Fruit fly (Drosophila melanogaster) whole organism, adult: Measurements from ENCODE around the gene xmas.

Experiments used
- CG11617 ChIP-seq: fragments of 200-800 bp; sonication (Bioruptor generic); optimal IDR thresholded peaks from 2 replicates; lab custom pipeline; 2017; ENCODE audit warnings: mild to moderate bottlenecking, missing biosample characterization, missing genetic modification reagents, missing genetic modification characterization
- CG12768 ChIP-seq: fragments of 200-800 bp; sonication (Bioruptor generic); optimal IDR thresholded peaks from 2 replicates; lab custom pipeline; 2017; ENCODE audit warnings: missing biosample characterization, missing genetic modification characterization, mild to moderate bottlenecking, moderate library complexity, missing genetic modification reagents
- CG14711 ChIP-seq: fragments of 200-800 bp; sonication (Bioruptor generic); optimal IDR thresholded peaks from 2 replicates; lab custom pipeline; 2018; ENCODE audit warnings: missing biosample characterization, mild to moderate bottlenecking, missing genetic modification characterization, moderate library complexity
- CG1620 ChIP-seq: fragments of 200-800 bp; sonication (Bioruptor generic); optimal IDR thresholded peaks from 2 replicates; lab custom pipeline; 2016; ENCODE audit warnings: missing biosample characterization, missing genetic modification characterization
- CG33017 ChIP-seq: fragments of 200-800 bp; sonication (Bioruptor generic); optimal IDR thresholded peaks from 2 replicates; lab custom pipeline; 2018; ENCODE audit warnings: missing biosample characterization, mild to moderate bottlenecking, missing genetic modification characterization, moderate library complexity
- CG5204 ChIP-seq: fragments of 200-800 bp; sonication (Bioruptor generic); optimal IDR thresholded peaks from 2 replicates; lab custom pipeline; 2016; ENCODE audit warnings: missing biosample characterization, missing genetic modification characterization
- CG7045 ChIP-seq: fragments of 200-800 bp; sonication (Bioruptor generic); optimal IDR thresholded peaks from 2 replicates; lab custom pipeline; 2017; ENCODE audit warnings: missing biosample characterization, mild to moderate bottlenecking, missing genetic modification characterization
- CG7101 ChIP-seq: fragments of 200-800 bp; sonication (Bioruptor generic); optimal IDR thresholded peaks from 2 replicates; lab custom pipeline; 2018; ENCODE audit warnings: missing biosample characterization, mild to moderate bottlenecking, missing genetic modification characterization, moderate library complexity
- Clk ChIP-seq: fragments of 200-800 bp; sonication (Bioruptor generic); optimal IDR thresholded peaks from 2 replicates; lab custom pipeline; 2017; ENCODE audit warnings: missing biosample characterization, missing genetic modification characterization
- Crg-1 ChIP-seq: fragments of 200-800 bp; sonication (Bioruptor generic); optimal IDR thresholded peaks from 2 replicates; lab custom pipeline; 2016; ENCODE audit warnings: missing biosample characterization, missing genetic modification characterization
- Hr96 ChIP-seq: fragments of 200-800 bp; sonication (Bioruptor generic); optimal IDR thresholded peaks from 2 replicates; lab custom pipeline; 2016; ENCODE audit warnings: missing biosample characterization, missing genetic modification characterization
- Mnt ChIP-seq: fragments of 200-800 bp; sonication (Bioruptor generic); optimal IDR thresholded peaks from 2 replicates; lab custom pipeline; 2016; ENCODE audit warnings: missing biosample characterization, mild to moderate bottlenecking, missing genetic modification characterization
- bab1 ChIP-seq: fragments of 200-800 bp; sonication (Bioruptor generic); optimal IDR thresholded peaks from 3 replicates; lab custom pipeline; 2019; ENCODE audit warnings: missing biosample characterization, mild to moderate bottlenecking, missing genetic modification characterization, moderate library complexity
- cic ChIP-seq: fragments of 200-800 bp; sonication (Bioruptor generic); optimal IDR thresholded peaks from 2 replicates; lab custom pipeline; 2017; ENCODE audit warnings: missing biosample characterization, mild to moderate bottlenecking, missing genetic modification characterization, moderate library complexity
- cnc ChIP-seq, 2 experiments: fragments of >200 bp; optimal IDR thresholded peaks; 2 replicates each; lab custom pipeline; 2017
- kay ChIP-seq: fragments of 200-800 bp; sonication (Bioruptor generic); peaks from one replicate; lab custom pipeline; 2016; ENCODE audit warnings: missing biosample characterization, missing genetic modification characterization, borderline replicate concordance
- ovo ChIP-seq: fragments of 200-800 bp; sonication (Bioruptor generic); optimal IDR thresholded peaks from 2 replicates; lab custom pipeline; 2016; ENCODE audit warnings: missing biosample characterization, missing genetic modification characterization
- pad ChIP-seq: fragments of 200-800 bp; sonication (Bioruptor generic); optimal IDR thresholded peaks from 3 replicates; lab custom pipeline; 2017; ENCODE audit warnings: missing biosample characterization, missing genetic modification characterization, mild to moderate bottlenecking, moderate library complexity, missing genetic modification reagents
- tj ChIP-seq: fragments of 200-800 bp; sonication (Bioruptor generic); optimal IDR thresholded peaks from 3 replicates; lab custom pipeline; 2017; ENCODE audit warnings: missing biosample characterization, mild to moderate bottlenecking, missing genetic modification characterization, moderate library complexity
- toe ChIP-seq: fragments of 200-800 bp; sonication (Bioruptor generic); optimal IDR thresholded peaks from 2 replicates; lab custom pipeline; 2016; ENCODE audit warnings: missing biosample characterization, missing genetic modification characterization

The xmas gene

DNA sequence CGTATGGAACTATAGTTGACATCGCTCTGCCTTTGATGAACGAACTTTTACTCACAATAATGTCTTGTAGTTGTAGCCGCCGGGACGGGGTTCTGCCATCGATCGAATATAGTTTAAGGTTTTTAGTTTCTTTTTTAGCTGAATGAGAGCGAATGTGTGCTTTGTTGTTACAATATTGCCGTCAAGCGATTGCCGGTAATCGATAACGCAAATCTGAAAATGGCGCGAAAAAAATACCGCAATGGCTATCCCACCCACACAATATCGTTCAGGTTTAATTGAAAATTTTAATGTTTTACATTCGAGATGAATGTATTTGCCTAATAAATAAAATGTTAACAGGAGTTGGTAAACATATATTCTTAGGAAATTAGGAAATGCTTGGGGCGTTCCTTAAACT lies at the start of gene xmas:
xmas (minus strand) TSS at position 191 of the 400 bp plus-strand sequence.
- TF ChIP-seq CG33017 (tag; lab: Kevin White, UChicago) (no peak), Clk (no peak), CG5204 (no peak), Hr96 (GFP tag; lab: Kevin White, UChicago) (no peak), CG7045 (GFP tag; lab: Kevin White, UChicago) (no peak), toe (GFP tag; lab: Kevin White, UChicago) (no peak), bab1 (GFP tag; lab: Kevin White, UChicago) (no peak), Mnt (no peak), pad (no peak), kay (no peak), CG12768 (GFP tag; lab: Kevin White, UChicago) (no peak), CG1620 (GFP tag; lab: Kevin White, UChicago) (no peak), Crg-1 (GFP tag; lab: Kevin White, UChicago) (no peak), tj (GFP tag; lab: Kevin White, UChicago) (no peak), ovo (GFP tag; lab: Kevin White, UChicago) (no peak)

DNA sequence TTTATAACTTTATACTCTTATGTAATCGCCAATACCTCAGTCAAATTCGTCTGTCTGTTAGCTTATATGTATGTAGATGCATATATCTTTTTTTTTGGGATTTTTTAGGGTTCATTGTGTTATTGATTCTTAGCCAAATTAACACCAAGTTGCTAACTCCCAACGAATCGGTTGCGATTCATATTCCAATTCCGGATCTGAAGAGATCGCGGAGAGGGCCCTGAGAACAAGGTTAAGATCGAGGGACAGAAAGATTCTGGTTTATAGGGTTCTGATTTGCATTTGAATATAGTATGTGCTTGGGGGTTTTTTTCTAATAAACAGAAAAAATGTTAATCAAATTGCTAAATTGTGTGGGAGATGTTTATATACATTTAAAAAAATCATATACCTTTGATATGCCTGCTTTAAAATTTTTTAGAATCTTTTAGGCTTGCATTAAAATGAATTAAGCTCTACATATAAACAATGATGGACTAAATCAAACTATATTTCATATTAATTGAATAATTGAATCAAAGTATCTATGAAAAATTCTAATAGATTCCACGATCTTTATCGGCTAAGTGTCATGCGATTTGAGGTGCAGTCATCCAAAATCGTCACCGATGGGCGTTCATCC lies 48.9 kb upstream of the xmas start, which contains the start of gene CG32563:
CG32563 (plus strand) TSS at position 572 of the 622 bp plus-strand sequence.
- TF ChIP-seq CG11617 (GFP tag; lab: Kevin White, UChicago) (no peak), Hr96 (GFP tag; lab: Kevin White, UChicago) (no peak), Mnt (no peak), Crg-1 (GFP tag; lab: Kevin White, UChicago) (no peak), Clk (no peak)

DNA sequence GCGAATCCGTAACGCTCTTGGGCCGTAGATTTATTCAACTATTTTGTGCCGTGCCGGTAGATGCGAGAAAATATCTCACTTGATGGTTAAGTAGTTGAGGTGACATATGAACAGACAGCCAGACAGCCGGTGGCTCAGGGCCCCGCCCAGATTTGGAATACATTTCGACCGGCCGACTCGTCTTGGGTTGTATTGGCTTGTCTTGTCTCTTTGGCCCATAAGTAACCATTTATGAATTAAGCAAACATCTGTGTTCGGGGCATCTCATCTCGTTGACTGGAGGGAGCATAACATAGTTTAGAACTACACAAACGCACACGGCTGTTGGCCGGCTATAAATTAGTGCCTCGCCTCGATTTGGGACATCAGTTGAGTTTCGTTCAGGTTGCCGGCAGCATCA lies 46.9 kb upstream of the xmas start, which contains the start of gene CG32564:
CG32564 (plus strand) TSS at position 362 of the 400 bp plus-strand sequence.
- no peak for TF ChIP-seq CG11617 (GFP tag; lab: Kevin White, UChicago)
- TF ChIP-seq CG1620 (GFP tag; lab: Kevin White, UChicago), result no peak
- no peak for TF ChIP-seq pad
- no peak for TF ChIP-seq Clk
- TF ChIP-seq kay, result no peak

DNA sequence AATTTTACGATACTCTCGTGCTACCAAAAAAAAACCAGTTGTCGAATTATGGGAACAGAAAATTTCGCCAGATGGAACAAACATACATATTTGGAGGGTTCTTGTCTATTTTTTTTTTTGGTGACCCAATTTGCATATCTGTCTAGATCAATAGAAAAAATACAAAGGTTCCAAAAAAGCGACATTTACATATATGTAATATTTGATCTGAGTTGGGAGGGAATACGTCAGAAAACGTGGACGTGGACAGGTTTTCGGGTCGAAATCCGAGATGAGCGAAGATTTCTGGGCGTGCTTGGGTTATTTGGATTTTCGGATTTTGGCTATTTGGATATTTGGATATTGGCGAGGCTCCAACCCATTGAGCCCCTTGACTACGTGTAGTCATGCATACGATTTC lies 45.9 kb upstream of the xmas start:
- no peak for TF ChIP-seq Mnt
- TF ChIP-seq bab1 (GFP tag; lab: Kevin White, UChicago), result no peak
- no peak for TF ChIP-seq CG33017 (tag; lab: Kevin White, UChicago)
- no peak for TF ChIP-seq ovo (GFP tag; lab: Kevin White, UChicago)
- TF ChIP-seq toe (GFP tag; lab: Kevin White, UChicago), result no peak
- TF ChIP-seq kay, result no peak
- TF ChIP-seq cic (GFP tag; lab: Kevin White, UChicago), result no peak
- TF ChIP-seq tj (GFP tag; lab: Kevin White, UChicago), result no peak
- no peak for TF ChIP-seq pad
- TF ChIP-seq CG11617 (GFP tag; lab: Kevin White, UChicago), result no peak
- TF ChIP-seq CG1620 (GFP tag; lab: Kevin White, UChicago), result no peak
- TF ChIP-seq Crg-1 (GFP tag; lab: Kevin White, UChicago), result no peak

DNA sequence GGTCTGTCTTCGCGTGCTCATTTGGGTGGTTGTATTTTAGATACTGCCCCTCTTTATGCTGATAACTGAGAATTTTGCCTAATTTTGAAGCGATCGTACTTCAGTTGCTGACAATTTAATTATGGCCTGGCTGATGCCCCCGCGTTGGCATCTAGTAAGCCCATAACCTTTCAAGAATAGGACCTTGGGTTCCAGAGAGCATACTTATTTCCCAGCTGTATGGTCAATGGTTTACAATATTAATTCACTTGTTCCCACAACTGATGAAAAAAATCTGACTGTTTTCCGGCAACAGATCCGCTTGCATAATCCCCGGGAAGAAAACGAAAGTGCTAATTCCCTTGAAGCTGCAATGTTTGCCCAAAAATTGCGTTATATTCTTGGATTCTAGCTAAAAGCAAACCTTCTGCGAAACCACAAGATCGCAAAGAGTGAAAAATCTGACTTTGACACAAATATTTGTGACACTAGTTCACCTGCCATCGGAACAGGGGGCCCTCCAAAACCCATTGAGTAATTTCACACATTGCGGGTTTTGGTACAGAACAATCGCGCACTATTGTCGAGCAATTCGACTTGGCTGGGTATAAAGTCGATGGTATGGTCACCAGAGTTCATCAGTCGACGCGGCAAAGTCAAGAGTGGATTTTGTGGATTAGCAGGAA lies 43.5 kb upstream of the xmas start, which contains the start of the genes TTLL1A and CG5070:
TTLL1A (minus strand) TSS at position 101 of the 665 bp plus-strand sequence.
CG5070 (plus strand) TSS at position 615 of the 665 bp plus-strand sequence.
- TF ChIP-seq cnc (optimal IDR thresholded peaks at IDR 0.05; lab: Kevin White, UChicago) (no peak), CG7101 (tag; lab: Kevin White, UChicago) (no peak), CG33017 (tag; lab: Kevin White, UChicago) (no peak), CG11617 (GFP tag; lab: Kevin White, UChicago) (no peak), tj (GFP tag; lab: Kevin White, UChicago) (no peak), Hr96 (GFP tag; lab: Kevin White, UChicago) (no peak), CG1620 (GFP tag; lab: Kevin White, UChicago) (no peak), pad (no peak), Clk (no peak), CG14711 (tag; lab: Kevin White, UChicago) (no peak), CG12768 (GFP tag; lab: Kevin White, UChicago) (no peak), Mnt (no peak), bab1 (GFP tag; lab: Kevin White, UChicago) (no peak), ovo (GFP tag; lab: Kevin White, UChicago) (no peak), toe (GFP tag; lab: Kevin White, UChicago) (no peak), Crg-1 (GFP tag; lab: Kevin White, UChicago) (no peak), cic (GFP tag; lab: Kevin White, UChicago) (no peak)

DNA sequence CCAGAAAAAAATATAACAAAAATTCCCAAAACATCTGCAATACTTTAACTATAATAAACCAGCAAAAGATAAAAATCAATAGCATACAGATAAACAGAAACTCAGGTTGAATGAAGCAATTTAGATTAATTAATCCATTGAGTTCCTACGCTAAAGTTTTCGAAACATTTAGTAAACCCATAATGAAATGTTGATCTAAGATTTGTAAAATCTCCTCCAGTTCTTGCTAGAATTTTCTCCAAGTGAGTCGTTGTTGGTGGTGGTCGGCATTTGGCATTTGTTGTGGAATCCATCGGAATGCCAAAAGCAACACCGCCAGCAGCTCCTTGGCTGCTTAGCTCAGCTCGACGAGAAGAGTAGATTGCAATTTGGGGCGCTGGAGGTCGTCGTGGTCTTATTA lies 29.1 kb upstream of the xmas start:
- TF ChIP-seq CG14711 (tag; lab: Kevin White, UChicago) (no peak), Clk (no peak), tj (GFP tag; lab: Kevin White, UChicago) (no peak), cic (GFP tag; lab: Kevin White, UChicago) (no peak), toe (GFP tag; lab: Kevin White, UChicago) (no peak), CG5204 (no peak)
